Worm (Caenorhabditis elegans) whole organism, L4 larva: ENCODE measurements around the gene C27B7.5.
A peak's percentile ranks its signal among the peaks of the same experiment; 100 is the strongest.

Experiments used
- F26F4.8 ChIP-seq: fragments of 200-800 bp; sonication (Bioruptor generic); conservative IDR thresholded peaks from 2 replicates; pipeline ENCODE4 v1.3.6; 2022; ENCODE audit warnings: missing genetic modification characterization, missing compliant biosample characterization
- R02D3.7 ChIP-seq: fragments of 150-350 bp; sonication (generic microtip); optimal IDR thresholded peaks from 3 replicates; lab custom pipeline; 2014; ENCODE audit warnings: missing biosample characterization, missing genetic modification characterization
- T20F7.1 ChIP-seq: fragments of 200-800 bp; sonication (Bioruptor generic); optimal IDR thresholded peaks from 2 replicates; lab custom pipeline; 2018; ENCODE audit warnings: mild to moderate bottlenecking, missing genetic modification characterization, missing compliant biosample characterization
- T26A8.4 ChIP-seq: fragments of 200-800 bp; sonication (Bioruptor generic); IDR thresholded peaks from 2 replicates; pipeline ENCODE4 v1.3.6; 2022; ENCODE audit warnings: missing genetic modification characterization, missing compliant biosample characterization
- Y48G9A.11 ChIP-seq: fragments of 200-800 bp; sonication (Bioruptor generic); IDR thresholded peaks from 2 replicates; pipeline ENCODE4 v1.3.6; 2022; ENCODE audit warnings: missing genetic modification reagents, missing genetic modification characterization, missing compliant biosample characterization
- Y75B8A.6 ChIP-seq: fragments of 200-800 bp; sonication (Bioruptor generic); IDR thresholded peaks from 2 replicates; pipeline ENCODE4 v1.3.6; 2022; ENCODE audit warnings: missing genetic modification reagents, missing genetic modification characterization, missing compliant biosample characterization
- ZK337.2 ChIP-seq: fragments of 200-800 bp; sonication (Bioruptor generic); IDR thresholded peaks from 2 replicates; pipeline ENCODE4 v1.3.6; 2022; ENCODE audit warnings: missing genetic modification reagents, missing genetic modification characterization, missing compliant biosample characterization
- aha-1 ChIP-seq: fragments of 150-350 bp; peaks from one replicate; lab custom pipeline; 2014; ENCODE audit warnings: missing biosample characterization, missing genetic modification characterization
- aly-2 ChIP-seq: sonication (generic microtip); optimal IDR thresholded peaks from 2 replicates; lab custom pipeline; 2018; ENCODE audit warnings: missing biosample characterization, missing genetic modification characterization
- ama-1 ChIP-seq: fragments of 150-350 bp; optimal IDR thresholded peaks from 2 replicates; lab custom pipeline; 2014; ENCODE audit warnings: inconsistent platforms, mixed read lengths
- ceh-28 ChIP-seq: fragments of 150-350 bp; optimal IDR thresholded peaks from 2 replicates; lab custom pipeline; 2014; ENCODE audit warnings: missing biosample characterization, missing genetic modification reagents, missing genetic modification characterization
- ceh-32 ChIP-seq: sonication (generic microtip); optimal IDR thresholded peaks from 2 replicates; lab custom pipeline; 2016; ENCODE audit warnings: mild to moderate bottlenecking, missing genetic modification characterization, missing compliant biosample characterization; ENCODE audit not compliant: poor library complexity
- ceh-44 ChIP-seq: fragments of 200-800 bp; sonication (Bioruptor generic); IDR thresholded peaks from 2 replicates; pipeline ENCODE4 v1.3.6; 2022; ENCODE audit warnings: missing genetic modification reagents, missing genetic modification characterization, missing compliant biosample characterization
- cey-2 ChIP-seq: sonication (generic microtip); optimal IDR thresholded peaks from 3 replicates; lab custom pipeline; 2017; ENCODE audit warnings: missing genetic modification characterization, mild to moderate bottlenecking, missing compliant biosample characterization, antibody characterized with exemption, borderline replicate concordance; ENCODE audit not compliant: insufficient read depth
- ctbp-1 ChIP-seq: fragments of 200-800 bp; sonication (Bioruptor generic); IDR thresholded peaks from 2 replicates; pipeline ENCODE4 v1.3.6; 2022; ENCODE audit warnings: missing genetic modification reagents, missing genetic modification characterization, missing compliant biosample characterization
- daf-16 ChIP-seq, 3 experiments: sonication (generic microtip); optimal IDR thresholded peaks; 2 replicates each; lab custom pipeline; 2016 to 2017; ENCODE audit warnings: missing genetic modification characterization in 3 of 3, missing genetic modification reagents in 3 of 3, mild to moderate bottlenecking in 2 of 3, missing compliant biosample characterization in 2 of 3, missing biosample characterization in 1 of 3, moderate library complexity in 1 of 3
- daf-19 ChIP-seq: fragments of 200-800 bp; sonication (Bioruptor generic); conservative IDR thresholded peaks from 2 replicates; pipeline ENCODE4 v1.3.6; 2022; ENCODE audit warnings: missing genetic modification characterization, missing compliant biosample characterization
- dmd-8 ChIP-seq: fragments of 200-800 bp; sonication (Bioruptor generic); IDR thresholded peaks from 2 replicates; pipeline ENCODE4 v1.3.6; 2022; ENCODE audit warnings: missing genetic modification characterization, missing compliant biosample characterization
- dpl-1 ChIP-seq: fragments of 150-350 bp; optimal IDR thresholded peaks from 2 replicates; lab custom pipeline; 2014; ENCODE audit warnings: missing biosample characterization, missing genetic modification reagents, missing genetic modification characterization
- duxl-1 ChIP-seq: sonication (generic microtip); optimal IDR thresholded peaks from 2 replicates; lab custom pipeline; 2016; ENCODE audit warnings: mild to moderate bottlenecking, missing genetic modification characterization, moderate library complexity, missing compliant biosample characterization; ENCODE audit not compliant: poor library complexity
- dve-1 ChIP-seq: sonication (generic microtip); optimal IDR thresholded peaks from 2 replicates; lab custom pipeline; 2017; ENCODE audit warnings: antibody characterized with exemption, mild to moderate bottlenecking, missing genetic modification characterization, missing compliant biosample characterization; ENCODE audit not compliant: insufficient read depth
- egl-43 ChIP-seq: fragments of 200-800 bp; sonication (Bioruptor generic); IDR thresholded peaks from 2 replicates; pipeline ENCODE4 v1.3.6; 2022; ENCODE audit warnings: missing genetic modification reagents, missing genetic modification characterization, missing compliant biosample characterization
- fkh-10 ChIP-seq: fragments of 150-350 bp; optimal IDR thresholded peaks from 2 replicates; lab custom pipeline; 2014; ENCODE audit warnings: missing biosample characterization, missing genetic modification reagents, missing genetic modification characterization
- hif-1 ChIP-seq, 2 experiments: sonication (generic microtip); optimal IDR thresholded peaks; 2 replicates each; lab custom pipeline; 2016 to 2017; ENCODE audit warnings: missing compliant biosample characterization in 2 of 2, missing genetic modification characterization in 2 of 2, missing genetic modification reagents in 2 of 2, missing genotype in 2 of 2, mild to moderate bottlenecking in 1 of 2
- lin-13 ChIP-seq: fragments of 150-350 bp; optimal IDR thresholded peaks from 2 replicates; lab custom pipeline; 2014; ENCODE audit warnings: missing biosample characterization, missing genetic modification reagents, missing genetic modification characterization
- lin-39 ChIP-seq: fragments of 150-350 bp; optimal IDR thresholded peaks from 2 replicates; lab custom pipeline; 2014; ENCODE audit warnings: missing biosample characterization, missing genetic modification reagents, missing genetic modification characterization
- lsy-2 ChIP-seq, 2 experiments: fragments of 150-350 bp in 1 of 2; sonication (generic microtip) in 1 of 2; optimal IDR thresholded peaks; 2 replicates each; lab custom pipeline; 2014 to 2017; ENCODE audit warnings: missing biosample characterization in 2 of 2, missing genetic modification characterization in 2 of 2
- madf-5 ChIP-seq, 2 experiments: fragments of 200-800 bp; sonication (Bioruptor generic); IDR thresholded peaks; 2 replicates each; pipeline ENCODE4 v1.3.6; 2022; ENCODE audit warnings: missing compliant biosample characterization in 2 of 2, missing genetic modification characterization in 2 of 2
- madf-9 ChIP-seq: fragments of 200-800 bp; sonication (Bioruptor generic); conservative IDR thresholded peaks from 2 replicates; pipeline ENCODE4 v1.3.6; 2022; ENCODE audit warnings: missing genetic modification reagents, missing genetic modification characterization, missing compliant biosample characterization
- mes-2 ChIP-seq: sonication (generic microtip); optimal IDR thresholded peaks from 2 replicates; lab custom pipeline; 2016; ENCODE audit warnings: missing genotype, mild to moderate bottlenecking, missing genetic modification characterization, missing compliant biosample characterization; ENCODE audit not compliant: poor library complexity, severe bottlenecking
- mxl-2 ChIP-seq: fragments of 200-800 bp; sonication (Bioruptor generic); conservative IDR thresholded peaks from 2 replicates; pipeline ENCODE4 v1.3.6; 2022; ENCODE audit warnings: missing genetic modification reagents, missing genetic modification characterization, missing compliant biosample characterization
- nhr-10 ChIP-seq: fragments of 150-350 bp; optimal IDR thresholded peaks from 2 replicates; lab custom pipeline; 2014; ENCODE audit warnings: missing biosample characterization, missing genetic modification characterization
- nhr-102 ChIP-seq: sonication (generic microtip); optimal IDR thresholded peaks from 2 replicates; lab custom pipeline; 2016; ENCODE audit warnings: mild to moderate bottlenecking, missing genetic modification characterization, moderate library complexity, missing compliant biosample characterization
- nhr-11 ChIP-seq: fragments of 150-350 bp; optimal IDR thresholded peaks from 2 replicates; lab custom pipeline; 2014; ENCODE audit warnings: missing biosample characterization, missing genetic modification characterization
- nhr-111 ChIP-seq: fragments of 200-800 bp; sonication (Bioruptor generic); optimal IDR thresholded peaks from 2 replicates; lab custom pipeline; 2018; ENCODE audit warnings: mild to moderate bottlenecking, missing genetic modification characterization, missing compliant biosample characterization
- nhr-237 ChIP-seq: sonication (generic microtip); optimal IDR thresholded peaks from 2 replicates; lab custom pipeline; 2017; ENCODE audit warnings: missing biosample characterization, missing genetic modification characterization
- nhr-25 ChIP-seq: sonication (generic microtip); optimal IDR thresholded peaks from 2 replicates; lab custom pipeline; 2017; ENCODE audit warnings: missing genetic modification characterization, mild to moderate bottlenecking, missing compliant biosample characterization, antibody characterized with exemption, moderate library complexity, borderline replicate concordance; ENCODE audit not compliant: insufficient read depth
- nhr-42 ChIP-seq: fragments of 200-800 bp; sonication (Bioruptor generic); IDR thresholded peaks from 2 replicates; pipeline ENCODE4 v1.3.6; 2022; ENCODE audit warnings: missing genetic modification characterization, missing compliant biosample characterization
- pqm-1 ChIP-seq: sonication (generic microtip); optimal IDR thresholded peaks from 2 replicates; lab custom pipeline; 2017; ENCODE audit warnings: missing biosample characterization, missing genetic modification characterization
- rbr-2 ChIP-seq: sonication (generic microtip); optimal IDR thresholded peaks from 2 replicates; lab custom pipeline; 2016; ENCODE audit warnings: missing genotype, missing genetic modification characterization, missing compliant biosample characterization
- sdz-12 ChIP-seq: fragments of 200-800 bp; sonication (Bioruptor generic); optimal IDR thresholded peaks from 2 replicates; lab custom pipeline; 2018; ENCODE audit warnings: mild to moderate bottlenecking, missing genetic modification characterization, missing compliant biosample characterization
- skn-1 ChIP-seq: fragments of 150-350 bp; optimal IDR thresholded peaks from 2 replicates; lab custom pipeline; 2014; ENCODE audit warnings: missing biosample characterization, missing genetic modification characterization
- snpc-4 ChIP-seq: fragments of 150-350 bp; optimal IDR thresholded peaks from 2 replicates; lab custom pipeline; 2014; ENCODE audit warnings: missing biosample characterization, missing genetic modification characterization
- spr-1 ChIP-seq: sonication (generic microtip); optimal IDR thresholded peaks from 2 replicates; lab custom pipeline; 2016; ENCODE audit warnings: mild to moderate bottlenecking, missing genetic modification characterization, missing compliant biosample characterization
- spr-3 ChIP-seq: fragments of 200-800 bp; sonication (Bioruptor generic); optimal IDR thresholded peaks from 2 replicates; lab custom pipeline; 2018; ENCODE audit warnings: mild to moderate bottlenecking, missing genetic modification characterization, missing compliant biosample characterization
- tag-97 ChIP-seq: fragments of 200-800 bp; sonication (Bioruptor generic); IDR thresholded peaks from 2 replicates; pipeline ENCODE4 v1.3.6; 2022; ENCODE audit warnings: missing genetic modification characterization, missing compliant biosample characterization
- unc-39 ChIP-seq: sonication (generic microtip); optimal IDR thresholded peaks from 2 replicates; lab custom pipeline; 2017; ENCODE audit warnings: missing biosample characterization, missing genetic modification characterization
- zip-2 ChIP-seq: fragments of 150-350 bp; optimal IDR thresholded peaks from 2 replicates; lab custom pipeline; 2014; ENCODE audit warnings: missing biosample characterization, missing genetic modification characterization

C27B7.5 gene

DNA sequence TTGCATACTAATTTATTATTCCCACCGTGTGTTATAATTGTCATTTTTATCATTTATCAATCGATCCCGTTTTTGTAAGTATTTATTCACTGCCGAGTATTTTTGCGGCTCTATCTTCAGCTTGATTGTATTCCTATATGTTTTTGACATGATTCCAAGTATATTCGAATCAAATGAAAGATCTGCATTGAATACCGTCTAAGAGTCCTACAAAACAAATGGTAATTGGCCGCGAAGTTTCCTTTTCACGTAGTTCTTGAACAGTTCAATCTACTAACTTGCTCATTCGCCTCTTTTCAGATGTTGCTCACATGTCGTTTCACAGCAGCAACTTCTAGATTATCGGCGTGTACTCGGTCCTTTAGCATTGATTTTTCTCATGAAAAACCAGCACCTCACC is 8.9 kb upstream of the C27B7.5 start, which contains the start of gene C27B7.2:
TSS of gene C27B7.2 (plus strand) at position 301 of the 400 bp plus-strand sequence.
- TF ChIP-seq fkh-10 (GFP tag; lab: Kevin White, UChicago) (no peak), nhr-42 (GFP tag; lab: Robert Waterston, UW) (no peak), ceh-32 (tag; lab: Kevin White, UChicago) (no peak), dmd-8 (GFP tag; lab: Robert Waterston, UW) (0 out of 2 replicates have a peak, but pooled peaks have one; percentile 30), Y48G9A.11 (GFP tag; lab: Robert Waterston, UW) (peak; percentile 46; the same call in 1 of the 2 replicates), T26A8.4 (0 out of 2 replicates have a peak, but pooled peaks have one; percentile 25), aha-1 (tag; lab: Kevin White, UChicago) (peak; percentile 43)

DNA sequence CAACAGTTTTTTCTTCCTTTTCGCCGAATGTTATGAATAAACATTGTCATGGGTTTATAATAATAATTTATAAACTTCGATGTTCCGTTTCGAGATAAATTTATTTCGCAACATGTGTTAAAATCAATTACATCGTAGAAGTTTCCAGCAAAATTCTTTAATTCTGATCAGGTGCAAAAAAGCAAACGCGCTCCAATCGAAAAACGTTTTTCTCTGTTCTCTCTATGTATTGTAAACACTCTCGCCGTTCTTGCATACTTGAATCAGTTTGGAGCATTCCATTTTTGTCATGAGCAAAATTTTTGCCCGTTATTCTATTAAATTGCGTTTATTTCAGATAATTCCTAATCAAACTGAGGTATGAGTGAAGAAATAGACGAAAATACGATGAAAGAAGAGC is 7.7 kb upstream of the C27B7.5 start, which contains the start of gene rad-54.L2:
TSS of gene rad-54.L2 (plus strand) at position 332 of the 400 bp plus-strand sequence.
- no peak for TF ChIP-seq spr-1 (tag; lab: Kevin White, UChicago)
- no peak for TF ChIP-seq nhr-111 (GFP tag; lab: Kevin White, UChicago)
- TF ChIP-seq dpl-1 (GFP tag; lab: Kevin White, UChicago) = peak; percentile 59
- TF ChIP-seq T20F7.1 (GFP tag; lab: Kevin White, UChicago) = peak; percentile 77
- peak; percentile 81 for TF ChIP-seq dve-1 (tag; lab: Kevin White, UChicago)
- TF ChIP-seq ama-1 = peak; percentile 72
- no peak for TF ChIP-seq F26F4.8 (GFP tag; lab: Robert Waterston, UW)
- TF ChIP-seq ctbp-1 (GFP tag; lab: Robert Waterston, UW) = no peak
- TF ChIP-seq aly-2 (tag; lab: Kevin White, UChicago) = no peak
- TF ChIP-seq ZK337.2 (GFP tag; lab: Robert Waterston, UW) = no peak
- no peak for TF ChIP-seq nhr-10 (tag; lab: Kevin White, UChicago)
- no peak for TF ChIP-seq ceh-28
- no peak for TF ChIP-seq nhr-237 (tag; lab: Kevin White, UChicago)
- TF ChIP-seq Y75B8A.6 = no peak
- no peak for TF ChIP-seq cey-2 (tag; lab: Kevin White, UChicago)
- peak in 1 of 2 experiments; percentile 82 for TF ChIP-seq lsy-2 (tag; optimal IDR thresholded peaks at IDR 0.05; lab: Kevin White, UChicago)
- peak in 1 of 2 experiments; percentile 26 for TF ChIP-seq hif-1 (tag; optimal IDR thresholded peaks at IDR 0.05; lab: Kevin White, UChicago)
- no peak for TF ChIP-seq Y48G9A.11 (GFP tag; lab: Robert Waterston, UW)
- TF ChIP-seq ceh-44 (GFP tag; lab: Robert Waterston, UW) = no peak
- no peak for TF ChIP-seq duxl-1 (tag; lab: Kevin White, UChicago)
- no peak for TF ChIP-seq madf-9 (GFP tag; lab: Robert Waterston, UW)
- no peak for TF ChIP-seq zip-2 (tag; lab: Kevin White, UChicago)
- TF ChIP-seq daf-16 (GFP tag; optimal IDR thresholded peaks at IDR 0.05; lab: Kevin White, UChicago) = peak in 1 of 2 experiments; percentile 24
- TF ChIP-seq daf-16 (tag; optimal IDR thresholded peaks at IDR 0.05; lab: Kevin White, UChicago) = peak; percentile 88
- no peak for TF ChIP-seq aha-1 (tag; lab: Kevin White, UChicago)
- no peak for TF ChIP-seq R02D3.7 (tag; lab: Kevin White, UChicago)
- no peak for TF ChIP-seq tag-97 (GFP tag; lab: Robert Waterston, UW)
- no peak for TF ChIP-seq nhr-25 (tag; lab: Kevin White, UChicago)
- no peak for TF ChIP-seq daf-19 (GFP tag; lab: Robert Waterston, UW)
- TF ChIP-seq nhr-102 (tag; lab: Kevin White, UChicago) = peak; percentile 32
- TF ChIP-seq lin-13 (GFP tag; lab: Kevin White, UChicago) = peak; percentile 4
- TF ChIP-seq unc-39 (tag; lab: Kevin White, UChicago) = no peak
- no peak for TF ChIP-seq madf-5 (GFP tag; IDR thresholded peaks at IDR 0.05; lab: Robert Waterston, UW)
- TF ChIP-seq pqm-1 (tag; lab: Kevin White, UChicago) = peak; percentile 12
- TF ChIP-seq spr-3 = no peak
- no peak for TF ChIP-seq ceh-32 (tag; lab: Kevin White, UChicago)
- no peak for TF ChIP-seq mxl-2
- no peak for TF ChIP-seq snpc-4 (tag; lab: Kevin White, UChicago)
- TF ChIP-seq rbr-2 = peak; percentile 60
- TF ChIP-seq egl-43 (GFP tag; lab: Robert Waterston, UW) = no peak
- no peak for TF ChIP-seq skn-1 (tag; lab: Kevin White, UChicago)
- TF ChIP-seq mes-2 = peak; percentile 79
- peak; percentile 8 for TF ChIP-seq nhr-11 (tag; lab: Kevin White, UChicago)
- TF ChIP-seq sdz-12 (GFP tag; lab: Kevin White, UChicago) = no peak
- no peak for TF ChIP-seq lin-39 (tag; lab: Kevin White, UChicago)
